Worm (Caenorhabditis elegans): ENCODE measurements around the gene srz-83.

ce11 chrIV:3548315-3548714, 44.1 kb downstream of the srz-83 start:
- TF ChIP-seq nhr-77 (tag; optimal IDR thresholded peaks at IDR 0.05) (no peak), fkh-8 (tag; optimal IDR thresholded peaks at IDR 0.05) (no peak), snpc-4 (tag; optimal IDR thresholded peaks at IDR 0.05) (no peak), alr-1 (tag; optimal IDR thresholded peaks at IDR 0.05; ENCODE audit: borderline replicate concordance) (no peak), nhr-90 (tag; optimal IDR thresholded peaks at IDR 0.05; ENCODE audit: poor library complexity) (peak; percentile 52), dsc-1 (tag; optimal IDR thresholded peaks at IDR 0.05) (no peak), skn-1 (tag; optimal IDR thresholded peaks at IDR 0.05) (no peak), nhr-12 (tag; optimal IDR thresholded peaks at IDR 0.05) (no peak), nhr-76 (tag; optimal IDR thresholded peaks at IDR 0.05) (no peak), ztf-4 (tag; optimal IDR thresholded peaks at IDR 0.05) (no peak), efl-1 (optimal IDR thresholded peaks at IDR 0.05) (peak in 1 of 2 experiments; percentile 32), efl-1 (GFP tag; optimal IDR thresholded peaks at IDR 0.05 in 1 of 2) (peak in 1 of 2 experiments; percentile 86)
